Worm (Caenorhabditis elegans) whole organism, early embryonic: ENCODE results near the gene mthf-1.

Source experiments
- B0310.2 ChIP-seq: sonication (generic microtip); optimal IDR thresholded peaks from 2 replicates; lab custom pipeline; 2016; ENCODE audit warnings: mild to moderate bottlenecking, missing genetic modification characterization, missing compliant biosample characterization
- aly-1 ChIP-seq: sonication (generic microtip); optimal IDR thresholded peaks from 2 replicates; lab custom pipeline; 2016; ENCODE audit warnings: missing genetic modification characterization, missing compliant biosample characterization
- ama-1 ChIP-seq: fragments of 150-350 bp; optimal IDR thresholded peaks from 2 replicates; lab custom pipeline; 2014
- ceh-13 ChIP-seq: fragments of 200-800 bp; sonication (Bioruptor generic); optimal IDR thresholded peaks from 2 replicates; lab custom pipeline; 2018; ENCODE audit warnings: mild to moderate bottlenecking, missing genetic modification characterization, missing compliant biosample characterization
- ceh-36 ChIP-seq: sonication (generic microtip); optimal IDR thresholded peaks from 2 replicates; lab custom pipeline; 2016; ENCODE audit warnings: missing genetic modification characterization, inconsistent platforms, missing compliant biosample characterization
- ets-7 ChIP-seq: sonication (generic microtip); optimal IDR thresholded peaks from 2 replicates; lab custom pipeline; 2016; ENCODE audit warnings: missing genotype, missing genetic modification characterization, missing compliant biosample characterization
- flt-1 ChIP-seq: fragments of 200-800 bp; sonication (Bioruptor generic); IDR thresholded peaks from 2 replicates; pipeline ENCODE4 v1.3.6; 2022; ENCODE audit warnings: missing genetic modification characterization, missing compliant biosample characterization
- hmg-4 ChIP-seq: fragments of 200-800 bp; sonication (Bioruptor generic); optimal IDR thresholded peaks from 2 replicates; lab custom pipeline; 2018; ENCODE audit warnings: mild to moderate bottlenecking, missing genetic modification characterization, missing compliant biosample characterization
- hnd-1 ChIP-seq: sonication (generic microtip); optimal IDR thresholded peaks from 2 replicates; lab custom pipeline; 2016; ENCODE audit warnings: missing genetic modification characterization, missing compliant biosample characterization
- pes-1 ChIP-seq: fragments of 200-800 bp; sonication (Bioruptor generic); IDR thresholded peaks from 2 replicates; pipeline ENCODE4 v1.3.6; 2022; ENCODE audit warnings: missing genetic modification reagents, missing genetic modification characterization, missing compliant biosample characterization
- scrt-1 ChIP-seq: fragments of 200-800 bp; sonication (Bioruptor generic); IDR thresholded peaks from 2 replicates; pipeline ENCODE4 v1.3.6; 2022; ENCODE audit warnings: missing genetic modification characterization, missing compliant biosample characterization
- sea-1 ChIP-seq: fragments of 200-800 bp; sonication (Bioruptor generic); conservative IDR thresholded peaks from 2 replicates; pipeline ENCODE4 v1.3.6; 2022; ENCODE audit warnings: missing genetic modification characterization, missing compliant biosample characterization
- tbx-11 ChIP-seq: fragments of 200-800 bp; sonication (Bioruptor generic); IDR thresholded peaks from 2 replicates; pipeline ENCODE4 v1.3.6; 2022; ENCODE audit warnings: missing genetic modification characterization, missing compliant biosample characterization

DNA sequence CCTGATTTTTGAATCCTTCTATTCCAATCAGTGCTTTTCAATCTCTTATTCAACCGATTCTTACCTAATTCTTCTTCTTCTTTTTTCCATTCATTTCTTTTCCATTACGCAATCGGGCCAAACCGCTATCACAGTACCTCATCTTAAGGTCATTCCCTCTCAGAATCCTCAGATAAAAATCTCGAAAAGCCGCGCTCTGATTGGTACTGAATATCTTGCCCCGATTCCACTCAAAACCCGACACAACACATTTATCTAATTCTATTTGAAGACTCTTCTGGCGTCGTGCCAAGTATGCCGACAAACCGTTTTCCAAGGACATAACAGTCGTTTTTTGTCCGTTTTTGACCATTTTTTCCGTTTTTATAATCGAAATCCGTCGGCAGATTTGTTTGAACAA, 24.3 kb upstream of the mthf-1 start:
- TF ChIP-seq ceh-13 (GFP tag; lab: Kevin White, UChicago) (no peak), ama-1 (lab: Kevin White, UChicago) (no peak), ceh-36 (tag; lab: Kevin White, UChicago) (no peak), aly-1 (tag; lab: Kevin White, UChicago) (no peak), flt-1 (GFP tag; lab: Robert Waterston, UW) (no peak), ets-7 (tag; lab: Kevin White, UChicago) (no peak), hnd-1 (no peak), pes-1 (no peak), tbx-11 (GFP tag; lab: Robert Waterston, UW) (no peak), scrt-1 (no peak), hmg-4 (GFP tag; lab: Kevin White, UChicago) (no peak), B0310.2 (no peak), sea-1 (GFP tag; lab: Robert Waterston, UW) (no peak)
